Fruit fly (Drosophila melanogaster) whole organism, embryonic: Measurements from ENCODE around the gene Roc1b.

Experiments used
- Adf1 ChIP-seq: fragments of 200-800 bp; sonication (Bioruptor generic); IDR thresholded peaks from 2 replicates; pipeline ENCODE4 v1.3.6; 2022; ENCODE audit warnings: missing biosample characterization, missing genetic modification characterization
- Aef1 ChIP-seq: fragments of 200-800 bp; sonication (Bioruptor generic); IDR thresholded peaks from 3 replicates; pipeline ENCODE4 v1.3.6; 2022; ENCODE audit warnings: missing biosample characterization, missing genetic modification characterization
- Antp ChIP-seq: fragments of 200-800 bp; sonication (Bioruptor generic); optimal IDR thresholded peaks from 3 replicates; lab custom pipeline; 2016; ENCODE audit warnings: missing biosample characterization, missing genetic modification characterization
- Blimp-1 ChIP-seq: fragments of 200-800 bp; sonication (Bioruptor generic); optimal IDR thresholded peaks from 3 replicates; lab custom pipeline; 2018; ENCODE audit warnings: missing biosample characterization, missing genetic modification characterization, mild to moderate bottlenecking, moderate library complexity, missing genetic modification reagents
- CG10979 ChIP-seq: fragments of 200-800 bp; sonication (Bioruptor generic); optimal IDR thresholded peaks from 2 replicates; lab custom pipeline; 2018; ENCODE audit warnings: missing biosample characterization, mild to moderate bottlenecking, missing genetic modification characterization, moderate library complexity
- CG14014 ChIP-seq: fragments of 200-800 bp; sonication (Bioruptor generic); IDR thresholded peaks from 2 replicates; pipeline ENCODE4 v1.3.6; 2022; ENCODE audit warnings: missing biosample characterization, missing genetic modification characterization
- CG14050 ChIP-seq: fragments of 200-800 bp; sonication (Bioruptor generic); IDR thresholded peaks from 3 replicates; pipeline ENCODE4 v1.3.6; 2022; ENCODE audit warnings: missing biosample characterization, missing genetic modification characterization
- CG1529 ChIP-seq: fragments of 200-800 bp; sonication (Bioruptor generic); optimal IDR thresholded peaks from 3 replicates; lab custom pipeline; 2018; ENCODE audit warnings: missing biosample characterization, missing genetic modification characterization
- CG15479 ChIP-seq: fragments of 200-800 bp; sonication (Bioruptor generic); optimal IDR thresholded peaks from 3 replicates; lab custom pipeline; 2019; ENCODE audit warnings: missing biosample characterization, mild to moderate bottlenecking, missing genetic modification characterization, moderate library complexity
- CG17361 ChIP-seq: fragments of 200-800 bp; sonication (Bioruptor generic); IDR thresholded peaks from 3 replicates; pipeline ENCODE4 v1.3.6; 2022; ENCODE audit warnings: missing biosample characterization, missing genetic modification characterization
- CG2678 ChIP-seq: fragments of 200-800 bp; sonication (Bioruptor generic); optimal IDR thresholded peaks from 3 replicates; lab custom pipeline; 2019; ENCODE audit warnings: missing biosample characterization, mild to moderate bottlenecking, missing genetic modification characterization, moderate library complexity
- CG2875 ChIP-seq: fragments of 200-800 bp; sonication (Bioruptor generic); optimal IDR thresholded peaks from 2 replicates; lab custom pipeline; 2017; ENCODE audit warnings: missing biosample characterization, mild to moderate bottlenecking, missing genetic modification characterization, missing genetic modification reagents
- CG3065 ChIP-seq: fragments of 200-800 bp; sonication (Bioruptor generic); optimal IDR thresholded peaks from 2 replicates; lab custom pipeline; 2016; ENCODE audit warnings: missing biosample characterization, missing genetic modification characterization
- CG3407 ChIP-seq: fragments of 200-800 bp; sonication (Bioruptor generic); optimal IDR thresholded peaks from 2 replicates; lab custom pipeline; 2018; ENCODE audit warnings: missing biosample characterization, mild to moderate bottlenecking, missing genetic modification characterization
- CG4282 ChIP-seq: fragments of 200-800 bp; sonication (Bioruptor generic); optimal IDR thresholded peaks from 2 replicates; lab custom pipeline; 2016; ENCODE audit warnings: missing biosample characterization, missing genetic modification characterization
- CG4820 ChIP-seq: fragments of 200-800 bp; sonication (Bioruptor generic); optimal IDR thresholded peaks from 3 replicates; lab custom pipeline; 2016; ENCODE audit warnings: missing biosample characterization, missing genetic modification characterization
- CG6689 ChIP-seq: fragments of 200-800 bp; sonication (Bioruptor generic); IDR thresholded peaks from 2 replicates; pipeline ENCODE4 v1.3.6; 2022; ENCODE audit warnings: missing biosample characterization, missing genetic modification characterization
- CG7357 ChIP-seq: fragments of 200-800 bp; sonication (Bioruptor generic); IDR thresholded peaks from 3 replicates; pipeline ENCODE4 v1.3.6; 2022; ENCODE audit warnings: missing biosample characterization, missing genetic modification characterization
- CG8924 ChIP-seq: fragments of 200-800 bp; optimal IDR thresholded peaks from 3 replicates; lab custom pipeline; 2019; ENCODE audit warnings: missing biosample characterization, mild to moderate bottlenecking, missing genetic modification characterization, moderate library complexity
- CG8944 ChIP-seq: fragments of 200-800 bp; sonication (Bioruptor generic); optimal IDR thresholded peaks from 3 replicates; lab custom pipeline; 2016; ENCODE audit warnings: missing biosample characterization, missing genetic modification characterization
- CoRest ChIP-seq: fragments of 200-800 bp; sonication (Bioruptor generic); optimal IDR thresholded peaks from 3 replicates; lab custom pipeline; 2018; ENCODE audit warnings: missing biosample characterization, mild to moderate bottlenecking, missing genetic modification characterization, moderate library complexity
- Dbx ChIP-seq: fragments of 200-800 bp; sonication (Bioruptor generic); IDR thresholded peaks from 3 replicates; pipeline ENCODE4 v1.3.6; 2022; ENCODE audit warnings: missing biosample characterization, missing genetic modification characterization
- Dip3 ChIP-seq: fragments of 200-800 bp; sonication (Bioruptor generic); optimal IDR thresholded peaks from 3 replicates; lab custom pipeline; 2016; ENCODE audit warnings: missing biosample characterization, missing genetic modification characterization
- Doc3 ChIP-seq: fragments of 200-800 bp; sonication (Bioruptor generic); IDR thresholded peaks from 3 replicates; pipeline ENCODE4 v1.3.6; 2022; ENCODE audit warnings: missing biosample characterization, missing genetic modification characterization; ENCODE audit not compliant: partially characterized antibody
- Dref ChIP-seq: fragments of 200-800 bp; sonication (Bioruptor generic); IDR thresholded peaks from 2 replicates; pipeline ENCODE4 v1.3.6; 2022; ENCODE audit warnings: missing biosample characterization, missing genetic modification characterization
- ERR ChIP-seq: fragments of 200-800 bp; sonication (Bioruptor generic); optimal IDR thresholded peaks from 2 replicates; lab custom pipeline; 2016; ENCODE audit warnings: missing biosample characterization, missing genetic modification characterization
- Gsc ChIP-seq: fragments of 200-800 bp; sonication (Bioruptor generic); IDR thresholded peaks from 2 replicates; pipeline ENCODE4 v1.3.6; 2022; ENCODE audit warnings: missing biosample characterization, missing genetic modification characterization
- Neu2 ChIP-seq: fragments of 200-800 bp; sonication (Bioruptor generic); optimal IDR thresholded peaks from 3 replicates; lab custom pipeline; 2016; ENCODE audit warnings: missing biosample characterization, missing genetic modification characterization, borderline replicate concordance
- Scr ChIP-seq: fragments of 200-800 bp; sonication (Bioruptor generic); IDR thresholded peaks from 2 replicates; pipeline ENCODE4 v1.3.6; 2022; ENCODE audit warnings: missing biosample characterization, missing genetic modification characterization; ENCODE audit not compliant: partially characterized antibody
- Ssrp ChIP-seq: fragments of 200-800 bp; sonication (Bioruptor generic); optimal IDR thresholded peaks from 2 replicates; lab custom pipeline; 2018; ENCODE audit warnings: missing biosample characterization, mild to moderate bottlenecking, missing genetic modification characterization, moderate library complexity
- Taf1 ChIP-seq: fragments of 200-800 bp; sonication (Bioruptor generic); IDR thresholded peaks from 2 replicates; pipeline ENCODE4 v1.3.6; 2022; ENCODE audit warnings: missing biosample characterization, missing genetic modification characterization
- Usf ChIP-seq: fragments of 200-800 bp; sonication (Bioruptor generic); optimal IDR thresholded peaks from 2 replicates; lab custom pipeline; 2017; ENCODE audit warnings: missing genotype, missing biosample characterization, missing genetic modification characterization
- Xrp1 ChIP-seq: fragments of 200-800 bp; sonication (Bioruptor generic); IDR thresholded peaks from 2 replicates; pipeline ENCODE4 v1.3.6; 2022; ENCODE audit warnings: missing biosample characterization, missing genetic modification characterization
- ara ChIP-seq: fragments of 200-800 bp; sonication (Bioruptor generic); IDR thresholded peaks from 2 replicates; pipeline ENCODE4 v1.3.6; 2022; ENCODE audit warnings: missing biosample characterization, missing genetic modification characterization
- ash1 ChIP-seq: fragments of 200-800 bp; sonication (Bioruptor generic); optimal IDR thresholded peaks from 2 replicates; lab custom pipeline; 2018; ENCODE audit warnings: missing biosample characterization, mild to moderate bottlenecking, missing genetic modification characterization
- ato ChIP-seq: fragments of 200-800 bp; sonication (Bioruptor generic); IDR thresholded peaks from 2 replicates; pipeline ENCODE4 v1.3.6; 2022; ENCODE audit warnings: missing biosample characterization, missing genetic modification characterization; ENCODE audit not compliant: partially characterized antibody
- bowl ChIP-seq: fragments of 200-800 bp; sonication (Bioruptor generic); IDR thresholded peaks from 2 replicates; pipeline ENCODE4 v1.3.6; 2022; ENCODE audit warnings: missing biosample characterization, missing genetic modification characterization
- br ChIP-seq: fragments of >200 bp; optimal IDR thresholded peaks from 2 replicates; lab custom pipeline; 2017
- caup ChIP-seq: fragments of 200-800 bp; sonication (Bioruptor generic); optimal IDR thresholded peaks from 3 replicates; lab custom pipeline; 2017; ENCODE audit warnings: missing biosample characterization, mild to moderate bottlenecking, missing genetic modification characterization, moderate library complexity; ENCODE audit not compliant: severe bottlenecking
- cg ChIP-seq: fragments of 200-800 bp; sonication (Bioruptor generic); optimal IDR thresholded peaks from 3 replicates; lab custom pipeline; 2019; ENCODE audit warnings: missing biosample characterization, mild to moderate bottlenecking, missing genetic modification characterization, moderate library complexity
- ci ChIP-seq: fragments of 200-800 bp; sonication (Bioruptor generic); IDR thresholded peaks from 3 replicates; pipeline ENCODE4 v1.3.6; 2022; ENCODE audit warnings: missing biosample characterization, missing genetic modification characterization
- gce ChIP-seq: fragments of 200-800 bp; sonication (Bioruptor generic); IDR thresholded peaks from 3 replicates; pipeline ENCODE4 v1.3.6; 2022; ENCODE audit warnings: missing biosample characterization, missing genetic modification characterization
- her ChIP-seq: fragments of 200-800 bp; sonication (Bioruptor generic); optimal IDR thresholded peaks from 2 replicates; lab custom pipeline; 2016; ENCODE audit warnings: missing biosample characterization, missing genetic modification characterization
- lbe ChIP-seq: fragments of 200-800 bp; sonication (Bioruptor generic); optimal IDR thresholded peaks from 2 replicates; lab custom pipeline; 2016; ENCODE audit warnings: missing biosample characterization, mild to moderate bottlenecking, missing genetic modification characterization
- mld ChIP-seq: fragments of 200-800 bp; sonication (Bioruptor generic); IDR thresholded peaks from 3 replicates; pipeline ENCODE4 v1.3.6; 2022; ENCODE audit warnings: missing biosample characterization, missing genetic modification characterization; ENCODE audit not compliant: partially characterized antibody
- pb ChIP-seq: fragments of 200-800 bp; sonication (Bioruptor generic); optimal IDR thresholded peaks from 3 replicates; lab custom pipeline; 2016; ENCODE audit warnings: missing biosample characterization, missing genetic modification characterization
- psq ChIP-seq: fragments of 200-800 bp; sonication (Bioruptor generic); optimal IDR thresholded peaks from 2 replicates; lab custom pipeline; 2017; ENCODE audit warnings: missing biosample characterization, missing genetic modification characterization
- ranshi ChIP-seq: fragments of 200-800 bp; sonication (Bioruptor generic); IDR thresholded peaks from 2 replicates; pipeline ENCODE4 v1.3.6; 2022; ENCODE audit warnings: missing biosample characterization, missing genetic modification characterization
- sna ChIP-seq: fragments of 200-800 bp; sonication (Bioruptor generic); IDR thresholded peaks from 2 replicates; pipeline ENCODE4 v1.3.6; 2022; ENCODE audit warnings: missing biosample characterization, missing genetic modification characterization; ENCODE audit not compliant: partially characterized antibody
- vfl ChIP-seq: fragments of 200-800 bp; sonication (Bioruptor generic); optimal IDR thresholded peaks from 2 replicates; lab custom pipeline; 2016; ENCODE audit warnings: missing biosample characterization, missing genetic modification characterization

The Roc1b gene

dm6 chr3L:347641-348405 is 10.0 kb upstream of the Roc1b start (continued):
- peak; percentile 66 for TF ChIP-seq CoRest
- no peak for TF ChIP-seq sna (GFP tag; lab: Robert Waterston, UW)
- TF ChIP-seq Doc3 (GFP tag; lab: Robert Waterston, UW) = no peak
- peak; percentile 53; the same call in 2 of the 3 replicates for TF ChIP-seq CG14050 (GFP tag; lab: Robert Waterston, UW)
- peak; percentile 58 for TF ChIP-seq cg (GFP tag; lab: Kevin White, UChicago)
- no peak for TF ChIP-seq ash1 (GFP tag; lab: Kevin White, UChicago)
- TF ChIP-seq Taf1 (GFP tag; lab: Robert Waterston, UW) = no peak
- peak; percentile 68 for TF ChIP-seq CG8924 (tag; lab: Kevin White, UChicago)
- peak; percentile 92 for TF ChIP-seq ci (GFP tag; lab: Robert Waterston, UW)
- peak; percentile 61 for TF ChIP-seq CG2875 (GFP tag; lab: Kevin White, UChicago)
- peak; percentile 84 for TF ChIP-seq Antp (GFP tag; lab: Kevin White, UChicago)
- TF ChIP-seq Neu2 (GFP tag; lab: Kevin White, UChicago) = no peak
- TF ChIP-seq psq (GFP tag; lab: Kevin White, UChicago) = peak; percentile 56
- peak; percentile 33 for TF ChIP-seq vfl (GFP tag; lab: Kevin White, UChicago)
- TF ChIP-seq Xrp1 (GFP tag; lab: Robert Waterston, UW) = peak; percentile 85
- TF ChIP-seq Gsc (GFP tag; lab: Robert Waterston, UW) = no peak
- TF ChIP-seq CG2678 = peak; percentile 71
- TF ChIP-seq Dref (GFP tag; lab: Robert Waterston, UW) = no peak
- TF ChIP-seq Dip3 = no peak
- TF ChIP-seq CG4820 (GFP tag; lab: Kevin White, UChicago) = peak; percentile 74
- TF ChIP-seq CG17361 (GFP tag; lab: Robert Waterston, UW) = peak; percentile 55; the same call in 2 of the 3 replicates
- no peak for TF ChIP-seq Scr (GFP tag; lab: Robert Waterston, UW)
- peak; percentile 55; the same call in 1 of the 2 replicates for TF ChIP-seq ranshi (GFP tag; lab: Robert Waterston, UW)
- TF ChIP-seq CG1529 (GFP tag; lab: Kevin White, UChicago) = peak; percentile 74
- TF ChIP-seq ato (GFP tag; lab: Robert Waterston, UW) = no peak
- no peak for TF ChIP-seq Adf1 (GFP tag; lab: Robert Waterston, UW)
- peak; percentile 85 for TF ChIP-seq Blimp-1 (GFP tag; lab: Kevin White, UChicago)
- TF ChIP-seq CG10979 (tag; lab: Kevin White, UChicago) = peak; percentile 86
- TF ChIP-seq mld = no peak
- peak; percentile 64 for TF ChIP-seq CG8944
- TF ChIP-seq CG15479 (GFP tag; lab: Kevin White, UChicago) = peak; percentile 81
- peak; percentile 36 for TF ChIP-seq lbe
- TF ChIP-seq Aef1 (GFP tag; lab: Robert Waterston, UW) = peak; percentile 34; the same call in 1 of the 3 replicates
- TF ChIP-seq pb = peak; percentile 71
- no peak for TF ChIP-seq Usf (GFP tag; lab: Kevin White, UChicago)
- TF ChIP-seq gce (GFP tag; lab: Robert Waterston, UW) = no peak
- no peak for TF ChIP-seq ERR (GFP tag; lab: Kevin White, UChicago)
- peak; percentile 81 for TF ChIP-seq Ssrp (tag; lab: Kevin White, UChicago)
- TF ChIP-seq caup (GFP tag; lab: Kevin White, UChicago) = no peak
- no peak for TF ChIP-seq CG7357
- no peak for TF ChIP-seq br (lab: Kevin White, UChicago)
- peak; percentile 75 for TF ChIP-seq CG3407 (GFP tag; lab: Kevin White, UChicago)
- TF ChIP-seq her = peak; percentile 72
- TF ChIP-seq CG6689 (GFP tag; lab: Robert Waterston, UW) = peak; percentile 54
- TF ChIP-seq CG14014 = peak; percentile 44; the same call in 1 of the 2 replicates
- no peak for TF ChIP-seq Dbx (GFP tag; lab: Robert Waterston, UW)
- TF ChIP-seq CG4282 = no peak
- peak; percentile 43 for TF ChIP-seq CG3065 (GFP tag; lab: Kevin White, UChicago)
- TF ChIP-seq bowl (GFP tag; lab: Robert Waterston, UW) = no peak
- peak; percentile 88 for TF ChIP-seq ara
